Worm (Caenorhabditis elegans): ENCODE data around the gene srh-36.

DNA sequence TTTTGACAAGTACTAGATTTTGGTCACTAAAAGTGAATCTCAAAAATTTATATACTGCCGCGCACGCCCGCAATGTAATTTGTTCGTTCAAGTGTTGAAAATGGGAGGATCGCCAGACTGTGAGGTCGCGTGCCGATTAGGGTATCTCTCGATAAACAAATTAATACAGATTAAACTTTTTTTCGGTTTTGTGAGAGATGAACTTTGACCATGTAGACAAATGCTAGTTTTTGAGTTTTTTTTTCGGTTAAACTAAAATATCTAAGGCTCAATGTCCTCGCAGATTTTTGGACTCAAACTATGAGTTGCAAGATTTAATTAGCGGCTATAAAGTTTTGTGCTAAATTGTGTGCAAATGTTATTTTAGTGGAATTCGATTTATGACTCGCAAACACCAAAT is 51.7 kb downstream of the srh-36 start, which contains the start of gene dhs-15:
- TF ChIP-seq ref-1 (GFP tag; conservative IDR thresholded peaks at IDR 0.05) = no peak
- TF ChIP-seq ztf-23 (GFP tag; IDR thresholded peaks at IDR 0.05) = no peak
- no peak for TF ChIP-seq T22C8.4 (GFP tag; IDR thresholded peaks at IDR 0.05)
- TF ChIP-seq flt-1 (GFP tag; IDR thresholded peaks at IDR 0.05) = no peak
